Fruit fly (Drosophila melanogaster) whole organism, embryonic: Measurements from ENCODE around the gene CG4972.

Source experiments
- Atf3 ChIP-seq: fragments of 200-800 bp; sonication (Bioruptor generic); optimal IDR thresholded peaks from 3 replicates; lab custom pipeline; 2016; ENCODE audit warnings: missing biosample characterization, missing genetic modification characterization
- BEAF-32 ChIP-seq: fragments of 200-800 bp; sonication (Bioruptor generic); optimal IDR thresholded peaks from 3 replicates; lab custom pipeline; 2017; ENCODE audit warnings: missing biosample characterization, missing genetic modification characterization, mild to moderate bottlenecking, moderate library complexity, missing genetic modification reagents
- BtbVII ChIP-seq: fragments of 200-800 bp; sonication (Bioruptor generic); optimal IDR thresholded peaks from 3 replicates; lab custom pipeline; 2017; ENCODE audit warnings: missing biosample characterization, mild to moderate bottlenecking, missing genetic modification characterization
- CG10209 ChIP-seq: fragments of 200-800 bp; sonication (Bioruptor generic); optimal IDR thresholded peaks from 3 replicates; lab custom pipeline; 2017; ENCODE audit warnings: missing biosample characterization, mild to moderate bottlenecking, missing genetic modification characterization, missing genetic modification reagents
- CG10979 ChIP-seq: fragments of 200-800 bp; sonication (Bioruptor generic); optimal IDR thresholded peaks from 2 replicates; lab custom pipeline; 2018; ENCODE audit warnings: missing biosample characterization, mild to moderate bottlenecking, missing genetic modification characterization, moderate library complexity
- CG12769 ChIP-seq: fragments of 200-800 bp; sonication (Bioruptor generic); optimal IDR thresholded peaks from 2 replicates; lab custom pipeline; 2019; ENCODE audit warnings: missing biosample characterization, mild to moderate bottlenecking, missing genetic modification characterization, moderate library complexity
- CG15514 ChIP-seq: fragments of 200-800 bp; sonication (Bioruptor generic); optimal IDR thresholded peaks from 3 replicates; lab custom pipeline; 2017; ENCODE audit warnings: missing biosample characterization, missing genetic modification characterization, mild to moderate bottlenecking, moderate library complexity, missing genetic modification reagents
- CG15696 ChIP-seq: fragments of 200-800 bp; sonication (Bioruptor generic); optimal IDR thresholded peaks from 2 replicates; lab custom pipeline; 2019; ENCODE audit warnings: missing biosample characterization, mild to moderate bottlenecking, missing genetic modification characterization, moderate library complexity
- CG17361 ChIP-seq: fragments of 200-800 bp; sonication (Bioruptor generic); IDR thresholded peaks from 3 replicates; pipeline ENCODE4 v1.3.6; 2022; ENCODE audit warnings: missing biosample characterization, missing genetic modification characterization
- CG2116 ChIP-seq: fragments of 200-800 bp; sonication (Bioruptor generic); optimal IDR thresholded peaks from 3 replicates; lab custom pipeline; 2018; ENCODE audit warnings: missing biosample characterization, mild to moderate bottlenecking, missing genetic modification characterization
- CG2678 ChIP-seq: fragments of 200-800 bp; sonication (Bioruptor generic); optimal IDR thresholded peaks from 3 replicates; lab custom pipeline; 2019; ENCODE audit warnings: missing biosample characterization, mild to moderate bottlenecking, missing genetic modification characterization, moderate library complexity
- CG32532 ChIP-seq: fragments of 200-800 bp; sonication (Bioruptor generic); IDR thresholded peaks from 2 replicates; pipeline ENCODE4 v1.3.6; 2022; ENCODE audit warnings: missing biosample characterization, missing genetic modification characterization
- CG32767 ChIP-seq: fragments of 200-800 bp; sonication (Bioruptor generic); IDR thresholded peaks from 2 replicates; pipeline ENCODE4 v1.3.6; 2022; ENCODE audit warnings: missing biosample characterization, missing genetic modification characterization
- CG32772 ChIP-seq: fragments of 200-800 bp; sonication (Bioruptor generic); IDR thresholded peaks from 2 replicates; pipeline ENCODE4 v1.3.6; 2022; ENCODE audit warnings: missing biosample characterization, missing genetic modification characterization
- CG3847 ChIP-seq: fragments of 200-800 bp; sonication (Bioruptor generic); IDR thresholded peaks from 2 replicates; pipeline ENCODE4 v1.3.6; 2022; ENCODE audit warnings: missing biosample characterization, missing genetic modification characterization
- CG5245 ChIP-seq: fragments of 200-800 bp; sonication (Bioruptor generic); optimal IDR thresholded peaks from 3 replicates; lab custom pipeline; 2016; ENCODE audit warnings: missing biosample characterization, missing genetic modification characterization
- CG6175 ChIP-seq: fragments of 200-800 bp; sonication (Bioruptor generic); IDR thresholded peaks from 3 replicates; pipeline ENCODE4 v1.3.6; 2022; ENCODE audit warnings: missing biosample characterization, missing genetic modification characterization
- CG6254 ChIP-seq: fragments of 200-800 bp; sonication (Bioruptor generic); optimal IDR thresholded peaks from 3 replicates; lab custom pipeline; 2017; ENCODE audit warnings: mild to moderate bottlenecking, missing biosample characterization, missing genetic modification reagents, missing genetic modification characterization
- CG6689 ChIP-seq: fragments of 200-800 bp; sonication (Bioruptor generic); IDR thresholded peaks from 2 replicates; pipeline ENCODE4 v1.3.6; 2022; ENCODE audit warnings: missing biosample characterization, missing genetic modification characterization
- CG8281 ChIP-seq: fragments of 200-800 bp; sonication (Bioruptor generic); optimal IDR thresholded peaks from 2 replicates; lab custom pipeline; 2018; ENCODE audit warnings: missing biosample characterization, mild to moderate bottlenecking, missing genetic modification characterization, moderate library complexity
- CG8944 ChIP-seq: fragments of 200-800 bp; sonication (Bioruptor generic); optimal IDR thresholded peaks from 3 replicates; lab custom pipeline; 2016; ENCODE audit warnings: missing biosample characterization, missing genetic modification characterization
- CG9437 ChIP-seq: fragments of 200-800 bp; sonication (Bioruptor generic); optimal IDR thresholded peaks from 2 replicates; lab custom pipeline; 2018; ENCODE audit warnings: missing biosample characterization, mild to moderate bottlenecking, missing genetic modification characterization
- CoRest ChIP-seq: fragments of 200-800 bp; sonication (Bioruptor generic); optimal IDR thresholded peaks from 3 replicates; lab custom pipeline; 2018; ENCODE audit warnings: missing biosample characterization, mild to moderate bottlenecking, missing genetic modification characterization, moderate library complexity
- Deaf1 ChIP-seq: fragments of 200-800 bp; optimal IDR thresholded peaks from 3 replicates; lab custom pipeline; 2019; ENCODE audit warnings: missing biosample characterization, mild to moderate bottlenecking, missing genetic modification characterization, moderate library complexity
- Dip3 ChIP-seq: fragments of 200-800 bp; sonication (Bioruptor generic); optimal IDR thresholded peaks from 3 replicates; lab custom pipeline; 2016; ENCODE audit warnings: missing biosample characterization, missing genetic modification characterization
- Fer1 ChIP-seq: fragments of 200-800 bp; sonication (Bioruptor generic); optimal IDR thresholded peaks from 2 replicates; lab custom pipeline; 2017; ENCODE audit warnings: missing biosample characterization, mild to moderate bottlenecking, missing genetic modification characterization
- H2.0 ChIP-seq: fragments of 200-800 bp; sonication (Bioruptor generic); IDR thresholded peaks from 2 replicates; pipeline ENCODE4 v1.3.6; 2022; ENCODE audit warnings: missing biosample characterization, missing genetic modification characterization
- Hr51 ChIP-seq, 2 experiments: fragments of 200-800 bp; sonication (Bioruptor generic); optimal IDR thresholded peaks; 2 replicates in 1 of 2; 3 replicates in 1 of 2; lab custom pipeline; 2016 to 2018; ENCODE audit warnings: missing biosample characterization in 2 of 2, missing genetic modification characterization in 2 of 2, mild to moderate bottlenecking in 1 of 2, moderate library complexity in 1 of 2
- Hsf ChIP-seq: fragments of 200-800 bp; sonication (Bioruptor generic); optimal IDR thresholded peaks from 3 replicates; lab custom pipeline; 2016; ENCODE audit warnings: missing biosample characterization, missing genetic modification characterization
- Mrtf ChIP-seq: fragments of 200-800 bp; sonication (Bioruptor generic); IDR thresholded peaks from 3 replicates; pipeline ENCODE4 v1.3.6; 2022; ENCODE audit warnings: missing biosample characterization, missing genetic modification characterization
- Nf-YA ChIP-seq: fragments of 200-800 bp; sonication (Bioruptor generic); IDR thresholded peaks from 2 replicates; pipeline ENCODE4 v1.3.6; 2022; ENCODE audit warnings: missing biosample characterization, missing genetic modification characterization
- Nf-YC ChIP-seq: fragments of 200-800 bp; optimal IDR thresholded peaks from 3 replicates; lab custom pipeline; 2019; ENCODE audit warnings: missing biosample characterization, mild to moderate bottlenecking, missing genetic modification characterization, moderate library complexity
- Oli ChIP-seq: fragments of 200-800 bp; sonication (Bioruptor generic); optimal IDR thresholded peaks from 2 replicates; lab custom pipeline; 2018; ENCODE audit warnings: missing biosample characterization, mild to moderate bottlenecking, missing genetic modification characterization, moderate library complexity
- Sry-β ChIP-seq: fragments of 200-800 bp; sonication (Bioruptor generic); optimal IDR thresholded peaks from 2 replicates; lab custom pipeline; 2018; ENCODE audit warnings: missing biosample characterization, mild to moderate bottlenecking, missing genetic modification characterization, moderate library complexity
- br ChIP-seq: fragments of >200 bp; optimal IDR thresholded peaks from 2 replicates; lab custom pipeline; 2017
- chinmo ChIP-seq: fragments of 200-800 bp; sonication (Bioruptor generic); IDR thresholded peaks from 4 replicates; pipeline ENCODE4 v1.3.6; 2022; ENCODE audit warnings: missing biosample characterization, missing genetic modification characterization; ENCODE audit not compliant: partially characterized antibody
- crc ChIP-seq: fragments of 200-800 bp; sonication (Bioruptor generic); optimal IDR thresholded peaks from 2 replicates; lab custom pipeline; 2016; ENCODE audit warnings: missing biosample characterization, missing genetic modification characterization
- da ChIP-seq: fragments of 200-800 bp; sonication (Bioruptor generic); optimal IDR thresholded peaks from 2 replicates; lab custom pipeline; 2016; ENCODE audit warnings: missing biosample characterization, missing genetic modification characterization
- ewg ChIP-seq: fragments of 200-800 bp; sonication (Bioruptor generic); optimal IDR thresholded peaks from 3 replicates; lab custom pipeline; 2017; ENCODE audit warnings: mild to moderate bottlenecking, missing biosample characterization, missing genetic modification reagents, missing genetic modification characterization
- ftz-f1 ChIP-seq: fragments of 200-800 bp; sonication (Bioruptor generic); optimal IDR thresholded peaks from 2 replicates; lab custom pipeline; 2016; ENCODE audit warnings: missing biosample characterization, missing genetic modification characterization
- gt ChIP-seq: fragments of 200-800 bp; sonication (Bioruptor generic); IDR thresholded peaks from 2 replicates; pipeline ENCODE4 v1.3.6; 2022; ENCODE audit warnings: missing biosample characterization, missing genetic modification characterization
- kah ChIP-seq: fragments of 200-800 bp; sonication (Bioruptor generic); optimal IDR thresholded peaks from 2 replicates; lab custom pipeline; 2018; ENCODE audit warnings: missing biosample characterization, mild to moderate bottlenecking, missing genetic modification characterization
- ken ChIP-seq: fragments of 200-800 bp; sonication (Bioruptor generic); IDR thresholded peaks from 3 replicates; pipeline ENCODE4 v1.3.6; 2022; ENCODE audit warnings: missing biosample characterization, missing genetic modification characterization
- lbe ChIP-seq: fragments of 200-800 bp; sonication (Bioruptor generic); optimal IDR thresholded peaks from 2 replicates; lab custom pipeline; 2016; ENCODE audit warnings: missing biosample characterization, mild to moderate bottlenecking, missing genetic modification characterization
- maf-S ChIP-seq: fragments of 200-800 bp; sonication (Bioruptor generic); optimal IDR thresholded peaks from 2 replicates; lab custom pipeline; 2016; ENCODE audit warnings: missing biosample characterization, missing genetic modification characterization
- phol ChIP-seq: fragments of 200-800 bp; sonication (Bioruptor generic); optimal IDR thresholded peaks from 3 replicates; lab custom pipeline; 2018; ENCODE audit warnings: missing biosample characterization, mild to moderate bottlenecking, missing genetic modification characterization, moderate library complexity
- sc ChIP-seq, 3 experiments: fragments of >200 bp in 2 of 3; fragments of 200-800 bp in 1 of 3; sonication (Bioruptor generic) in 1 of 3; optimal IDR thresholded peaks; 2 replicates in 2 of 3; 3 replicates in 1 of 3; lab custom pipeline; 2017; ENCODE audit warnings: mild to moderate bottlenecking in 1 of 3, missing biosample characterization in 1 of 3, missing genetic modification characterization in 1 of 3, missing genetic modification reagents in 1 of 3
- shn ChIP-seq: fragments of 200-800 bp; sonication (Bioruptor generic); optimal IDR thresholded peaks from 3 replicates; lab custom pipeline; 2016; ENCODE audit warnings: missing biosample characterization, missing genetic modification characterization
- ttk ChIP-seq: fragments of 200-800 bp; sonication (Bioruptor generic); IDR thresholded peaks from 2 replicates; pipeline ENCODE4 v2.1.2; 2022; ENCODE audit warnings: missing biosample characterization, missing genetic modification characterization
- tup ChIP-seq: fragments of 200-800 bp; sonication (Bioruptor generic); optimal IDR thresholded peaks from 2 replicates; lab custom pipeline; 2016; ENCODE audit warnings: missing biosample characterization, mild to moderate bottlenecking, missing genetic modification characterization, moderate library complexity

CG4972 gene

DNA sequence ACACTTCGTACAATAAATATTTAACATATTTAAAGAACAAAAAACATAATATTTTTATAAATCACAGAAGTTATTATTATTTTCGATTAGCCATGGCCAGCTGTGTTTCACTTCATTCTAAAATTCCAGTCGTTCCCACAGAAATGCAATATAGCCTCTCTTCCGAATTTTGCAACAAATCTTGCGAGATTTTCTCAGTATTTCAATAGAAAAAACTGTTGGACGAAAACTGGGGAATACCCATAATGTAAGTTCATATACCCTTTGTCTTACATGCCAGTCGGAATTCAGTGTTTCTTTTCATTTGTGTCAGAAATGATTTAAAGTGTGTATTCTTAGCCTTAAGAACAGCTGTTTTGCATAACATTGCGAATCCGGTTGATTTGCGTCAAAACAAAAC lies 41.9 kb downstream of the CG4972 start, which contains the start of the genes CtsL4 and ClpP (continued):
- peak; percentile 36; the same call in 1 of the 2 replicates for TF ChIP-seq CG3847
- TF ChIP-seq CG32767 (GFP tag; lab: Robert Waterston, UW) = peak; percentile 66; the same call in 1 of the 2 replicates
- no peak for TF ChIP-seq Atf3
- TF ChIP-seq Nf-YC (tag; lab: Kevin White, UChicago) = peak; percentile 49
- peak; percentile 75 for TF ChIP-seq CoRest (tag; lab: Kevin White, UChicago)
- no peak for TF ChIP-seq ewg (GFP tag; lab: Kevin White, UChicago)
- no peak for TF ChIP-seq sc (optimal IDR thresholded peaks at IDR 0.05; lab: Kevin White, UChicago)
- TF ChIP-seq sc (GFP tag; optimal IDR thresholded peaks at IDR 0.05; lab: Kevin White, UChicago) = peak; percentile 2
- peak; percentile 15 for TF ChIP-seq Fer1 (GFP tag; lab: Kevin White, UChicago)
- TF ChIP-seq maf-S (GFP tag; lab: Kevin White, UChicago) = peak; percentile 3
- TF ChIP-seq CG32532 (GFP tag; lab: Robert Waterston, UW) = peak; percentile 34
- TF ChIP-seq Sry-β (GFP tag; lab: Kevin White, UChicago) = peak; percentile 21
- TF ChIP-seq lbe (GFP tag; lab: Kevin White, UChicago) = no peak
- peak; percentile 36 for TF ChIP-seq CG9437 (GFP tag; lab: Kevin White, UChicago)
- no peak for TF ChIP-seq ftz-f1
- peak; percentile 45 for TF ChIP-seq Oli (tag; lab: Kevin White, UChicago)
- TF ChIP-seq CG12769 (tag; lab: Kevin White, UChicago) = no peak
- peak; percentile 35 for TF ChIP-seq shn (GFP tag; lab: Kevin White, UChicago)
- peak; percentile 59 for TF ChIP-seq Hsf
- peak; percentile 28 for TF ChIP-seq CG10979 (tag; lab: Kevin White, UChicago)
- TF ChIP-seq kah (GFP tag; lab: Kevin White, UChicago) = no peak
- no peak for TF ChIP-seq CG2678 (tag; lab: Kevin White, UChicago)
- no peak for TF ChIP-seq CG6254
- no peak for TF ChIP-seq br (lab: Kevin White, UChicago)
- TF ChIP-seq CG6175 (GFP tag; lab: Robert Waterston, UW) = no peak
- peak; percentile 39; the same call in 1 of the 3 replicates for TF ChIP-seq Mrtf (GFP tag; lab: Robert Waterston, UW)
- TF ChIP-seq H2.0 = no peak
- TF ChIP-seq gt = no peak
- no peak for TF ChIP-seq crc
- TF ChIP-seq chinmo (GFP tag; lab: Robert Waterston, UW) = no peak
- TF ChIP-seq BtbVII (GFP tag; lab: Kevin White, UChicago) = no peak
- peak; percentile 65 for TF ChIP-seq CG2116
- 0 out of 2 replicates have a peak, but pooled peaks have one; percentile 21 for TF ChIP-seq CG6689 (GFP tag; lab: Robert Waterston, UW)
- peak; percentile 50 for TF ChIP-seq Dip3 (GFP tag; lab: Kevin White, UChicago)
- TF ChIP-seq CG10209 (GFP tag; lab: Kevin White, UChicago) = peak; percentile 24
- peak; percentile 60 for TF ChIP-seq phol (tag; lab: Kevin White, UChicago)
- peak; percentile 31 for TF ChIP-seq BEAF-32
- TF ChIP-seq CG15514 (GFP tag; lab: Kevin White, UChicago) = peak; percentile 53
- no peak for TF ChIP-seq CG8281 (tag; lab: Kevin White, UChicago)
- TF ChIP-seq CG17361 (GFP tag; lab: Robert Waterston, UW) = peak; percentile 76; the same call in 2 of the 3 replicates
- no peak for TF ChIP-seq tup (GFP tag; lab: Kevin White, UChicago)
- no peak for TF ChIP-seq CG32772
- TF ChIP-seq CG8944 (GFP tag; lab: Kevin White, UChicago) = peak; percentile 20
- TF ChIP-seq Nf-YA (GFP tag; lab: Robert Waterston, UW) = no peak
- peak; percentile 5 for TF ChIP-seq CG5245
- TF ChIP-seq Deaf1 = no peak
- no peak for TF ChIP-seq ttk (GFP tag; lab: Robert Waterston, UW)
- TF ChIP-seq CG15696 = peak; percentile 25
- peak in 1 of 2 experiments; percentile 2 for TF ChIP-seq Hr51 (GFP tag; optimal IDR thresholded peaks at IDR 0.05; lab: Kevin White, UChicago)
- no peak for TF ChIP-seq da (GFP tag; lab: Kevin White, UChicago)
- no peak for TF ChIP-seq ken (GFP tag; lab: Robert Waterston, UW)
